Worm (Caenorhabditis elegans) whole organism, young adult: ENCODE data around the gene abhd-5.1.

Experiments
- B0035.1 ChIP-seq: sonication (generic microtip); optimal IDR thresholded peaks from 2 replicates; lab custom pipeline; 2016; ENCODE audit warnings: missing genetic modification characterization, mild to moderate bottlenecking, missing compliant biosample characterization, missing genotype, missing genetic modification reagents
- B0261.1 ChIP-seq: sonication (generic microtip); optimal IDR thresholded peaks from 2 replicates; lab custom pipeline; 2016; ENCODE audit warnings: mild to moderate bottlenecking, missing genetic modification characterization, moderate library complexity, missing compliant biosample characterization
- D2030.7 ChIP-seq: fragments of 200-800 bp; sonication (Bioruptor generic); IDR thresholded peaks from 2 replicates; pipeline ENCODE4 v1.3.6; 2022; ENCODE audit warnings: missing genetic modification reagents, missing genetic modification characterization, missing compliant biosample characterization
- F33H1.4 ChIP-seq: fragments of 200-800 bp; sonication (Bioruptor generic); IDR thresholded peaks from 2 replicates; pipeline ENCODE4 v1.3.6; 2022; ENCODE audit warnings: missing genetic modification reagents, missing genetic modification characterization, missing compliant biosample characterization
- F49E8.2 ChIP-seq: sonication (generic microtip); optimal IDR thresholded peaks from 3 replicates; lab custom pipeline; 2017; ENCODE audit warnings: missing genetic modification characterization, mild to moderate bottlenecking, missing compliant biosample characterization, antibody characterized with exemption, moderate library complexity; ENCODE audit not compliant: insufficient read depth
- F52B5.7 ChIP-seq: sonication (generic microtip); optimal IDR thresholded peaks from 2 replicates; lab custom pipeline; 2016; ENCODE audit warnings: mild to moderate bottlenecking, missing genetic modification characterization, missing compliant biosample characterization
- K11D2.4 ChIP-seq: fragments of 200-800 bp; sonication (Bioruptor generic); IDR thresholded peaks from 2 replicates; pipeline ENCODE4 v1.3.6; 2022; ENCODE audit warnings: missing genetic modification reagents, missing genetic modification characterization, missing compliant biosample characterization
- K12H6.12 ChIP-seq: fragments of 200-800 bp; sonication (Bioruptor generic); optimal IDR thresholded peaks from 2 replicates; lab custom pipeline; 2018; ENCODE audit warnings: mild to moderate bottlenecking, missing genetic modification characterization, missing compliant biosample characterization
- T26A5.8 ChIP-seq: sonication (generic microtip); optimal IDR thresholded peaks from 2 replicates; lab custom pipeline; 2016; ENCODE audit warnings: missing genetic modification characterization, missing compliant biosample characterization
- Y95B8A.8 ChIP-seq: fragments of 200-800 bp; sonication (Bioruptor generic); IDR thresholded peaks from 2 replicates; pipeline ENCODE4 v1.3.6; 2022; ENCODE audit warnings: missing genetic modification reagents, missing genetic modification characterization, missing compliant biosample characterization
- akir-1 ChIP-seq: fragments of 200-800 bp; sonication (Bioruptor generic); optimal IDR thresholded peaks from 2 replicates; lab custom pipeline; 2018; ENCODE audit warnings: mild to moderate bottlenecking, missing genetic modification characterization, moderate library complexity, missing compliant biosample characterization
- atf-7 ChIP-seq: sonication (generic microtip); optimal IDR thresholded peaks from 2 replicates; lab custom pipeline; 2017; ENCODE audit warnings: mild to moderate bottlenecking, missing genetic modification characterization, missing compliant biosample characterization
- attf-6 ChIP-seq: fragments of 200-800 bp; sonication (Bioruptor generic); IDR thresholded peaks from 2 replicates; pipeline ENCODE4 v1.3.6; 2022; ENCODE audit warnings: missing genetic modification reagents, missing genetic modification characterization, missing compliant biosample characterization
- cebp-1 ChIP-seq, 2 experiments: fragments of 200-800 bp in 1 of 2; sonication (Bioruptor generic) in 1 of 2; sonication (generic microtip) in 1 of 2; IDR thresholded peaks in 1 of 2; optimal IDR thresholded peaks in 1 of 2; 2 replicates each; pipeline versions ENCODE4 v1.3.6 to Lab custom; 2017 to 2022; ENCODE audit warnings: missing compliant biosample characterization in 2 of 2, missing genetic modification characterization in 2 of 2, mild to moderate bottlenecking in 1 of 2, missing genetic modification reagents in 1 of 2, moderate library complexity in 1 of 2
- ceh-27 ChIP-seq: fragments of 200-800 bp; sonication (Bioruptor generic); optimal IDR thresholded peaks from 2 replicates; lab custom pipeline; 2018; ENCODE audit warnings: mild to moderate bottlenecking, missing genetic modification characterization, moderate library complexity, missing compliant biosample characterization
- dpl-1 ChIP-seq: fragments of 150-350 bp; optimal IDR thresholded peaks from 2 replicates; lab custom pipeline; 2014; ENCODE audit warnings: missing biosample characterization, missing genetic modification reagents, missing genetic modification characterization
- egl-44 ChIP-seq: fragments of 200-800 bp; sonication (Bioruptor generic); IDR thresholded peaks from 2 replicates; pipeline ENCODE4 v1.3.6; 2022; ENCODE audit warnings: missing genetic modification reagents, missing genetic modification characterization, missing compliant biosample characterization
- ekl-4 ChIP-seq: fragments of 200-800 bp; sonication (Bioruptor generic); IDR thresholded peaks from 2 replicates; pipeline ENCODE4 v1.3.6; 2022; ENCODE audit warnings: missing genetic modification reagents, missing genetic modification characterization, missing compliant biosample characterization
- gei-17 ChIP-seq: fragments of 200-800 bp; sonication (Bioruptor generic); optimal IDR thresholded peaks from 2 replicates; lab custom pipeline; 2018; ENCODE audit warnings: mild to moderate bottlenecking, missing genetic modification characterization, missing compliant biosample characterization
- hlh-12 ChIP-seq: sonication (generic microtip); optimal IDR thresholded peaks from 2 replicates; lab custom pipeline; 2016; ENCODE audit warnings: missing genetic modification characterization, missing compliant biosample characterization
- hlh-26 ChIP-seq: fragments of 200-800 bp; sonication (Bioruptor generic); conservative IDR thresholded peaks from 2 replicates; pipeline ENCODE4 v1.3.6; 2022; ENCODE audit warnings: missing genetic modification reagents, missing genetic modification characterization, missing compliant biosample characterization
- hmg-20 ChIP-seq: fragments of 200-800 bp; sonication (Bioruptor generic); IDR thresholded peaks from 2 replicates; pipeline ENCODE4 v1.3.6; 2022; ENCODE audit warnings: missing genetic modification reagents, missing genetic modification characterization, missing compliant biosample characterization
- lin-35 ChIP-seq, 3 experiments: fragments of 150-350 bp in 2 of 3; sonication (generic microtip) in 1 of 3; optimal IDR thresholded peaks; 2 replicates each; lab custom pipeline; 2014 to 2018; ENCODE audit warnings: missing biosample characterization in 3 of 3, missing genetic modification characterization in 3 of 3, missing genetic modification reagents in 3 of 3
- lir-1 ChIP-seq: fragments of 200-800 bp; sonication (Bioruptor generic); conservative IDR thresholded peaks from 2 replicates; pipeline ENCODE4 v1.3.6; 2022; ENCODE audit warnings: missing genetic modification reagents, missing genetic modification characterization, missing compliant biosample characterization
- madf-6 ChIP-seq: fragments of 200-800 bp; sonication (Bioruptor generic); IDR thresholded peaks from 2 replicates; pipeline ENCODE4 v1.3.6; 2022; ENCODE audit warnings: missing genetic modification reagents, missing genetic modification characterization, missing compliant biosample characterization
- madf-8 ChIP-seq: fragments of 200-800 bp; sonication (Bioruptor generic); conservative IDR thresholded peaks from 2 replicates; pipeline ENCODE4 v1.3.6; 2022; ENCODE audit warnings: missing genetic modification reagents, missing genetic modification characterization, missing compliant biosample characterization
- mel-28 ChIP-seq: sonication (generic microtip); optimal IDR thresholded peaks from 2 replicates; lab custom pipeline; 2016; ENCODE audit warnings: borderline replicate concordance, mild to moderate bottlenecking, missing genetic modification characterization, missing compliant biosample characterization
- nfya-2 ChIP-seq: fragments of 200-800 bp; sonication (Bioruptor generic); IDR thresholded peaks from 2 replicates; pipeline ENCODE4 v1.3.6; 2022; ENCODE audit warnings: missing genetic modification reagents, missing genetic modification characterization, missing compliant biosample characterization
- nhr-80 ChIP-seq: sonication (generic microtip); optimal IDR thresholded peaks from 2 replicates; lab custom pipeline; 2016; ENCODE audit warnings: missing genetic modification characterization, missing compliant biosample characterization
- rpc-1 ChIP-seq, 2 experiments: fragments of 150-350 bp in 1 of 2; sonication (generic microtip) in 1 of 2; optimal IDR thresholded peaks; 2 replicates each; lab custom pipeline; 2014 to 2018; ENCODE audit warnings: missing biosample characterization in 1 of 2, missing genetic modification characterization in 1 of 2, missing genetic modification reagents in 1 of 2, missing genotype in 1 of 2
- sea-2 ChIP-seq: fragments of 200-800 bp; sonication (Bioruptor generic); IDR thresholded peaks from 2 replicates; pipeline ENCODE4 v1.3.6; 2022; ENCODE audit warnings: missing genetic modification characterization, missing compliant biosample characterization
- snpc-4 ChIP-seq, 5 experiments: fragments of 150-350 bp in 1 of 5; sonication (generic microtip) in 4 of 5; optimal IDR thresholded peaks; 2 replicates each; lab custom pipeline; 2014 to 2018; ENCODE audit warnings: missing genetic modification characterization in 5 of 5, missing biosample characterization in 3 of 5, antibody characterized with exemption in 2 of 5, mild to moderate bottlenecking in 2 of 5, missing compliant biosample characterization in 2 of 5, missing genotype in 2 of 5, moderate library complexity in 2 of 5, missing genetic modification reagents in 1 of 5
- sptf-2 ChIP-seq: fragments of 200-800 bp; sonication (Bioruptor generic); optimal IDR thresholded peaks from 2 replicates; lab custom pipeline; 2018; ENCODE audit warnings: mild to moderate bottlenecking, missing genetic modification characterization, missing compliant biosample characterization
- tbp1 ChIP-seq: fragments of 200-800 bp; sonication (Bioruptor generic); optimal IDR thresholded peaks from 2 replicates; lab custom pipeline; 2018; ENCODE audit warnings: mild to moderate bottlenecking, missing genetic modification characterization, missing compliant biosample characterization
- unc-62 ChIP-seq: fragments of 150-350 bp; optimal IDR thresholded peaks from 2 replicates; lab custom pipeline; 2014; ENCODE audit warnings: missing biosample characterization, missing genetic modification reagents, missing genetic modification characterization
- xnd-1 ChIP-seq: sonication (generic microtip); optimal IDR thresholded peaks from 2 replicates; lab custom pipeline; 2016; ENCODE audit warnings: missing genotype, missing genetic modification reagents, missing genetic modification characterization, missing compliant biosample characterization
- zfh-2 ChIP-seq: fragments of 200-800 bp; sonication (Bioruptor generic); conservative IDR thresholded peaks from 2 replicates; pipeline ENCODE4 v1.3.6; 2022; ENCODE audit warnings: missing genetic modification reagents, missing genetic modification characterization, missing compliant biosample characterization
- ztf-28 ChIP-seq: fragments of 200-800 bp; sonication (Bioruptor generic); IDR thresholded peaks from 2 replicates; pipeline ENCODE4 v1.3.6; 2022; ENCODE audit warnings: missing genetic modification reagents, missing genetic modification characterization, missing compliant biosample characterization

abhd-5.1 gene

ce11 chrV:4879251-4879650 lies 31.8 kb downstream of the abhd-5.1 start, which contains the start of gene T19H12.15 (continued):
- TF ChIP-seq F49E8.2 (tag; lab: Kevin White, UChicago) (no peak), D2030.7 (GFP tag; lab: Robert Waterston, UW) (no peak), akir-1 (no peak), ztf-28 (GFP tag; lab: Robert Waterston, UW) (no peak)

DNA sequence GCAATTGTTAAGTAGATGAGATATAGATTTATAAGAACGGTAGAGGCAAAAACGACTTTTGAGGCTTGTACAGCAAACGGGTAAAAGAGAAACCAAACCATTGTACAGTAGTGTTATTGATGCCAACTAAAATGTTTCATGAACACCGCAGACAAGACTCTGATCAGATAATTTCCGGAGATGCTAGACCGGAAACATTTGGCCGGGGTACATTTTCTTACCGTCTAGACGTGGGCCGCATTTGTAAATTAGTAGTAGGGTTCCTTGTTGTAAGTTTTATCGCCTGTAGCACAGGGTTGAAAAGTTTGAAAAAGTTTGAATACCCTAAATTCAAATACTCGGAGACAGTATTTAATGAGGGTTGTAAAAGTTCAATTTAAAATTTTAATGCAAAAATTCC lies 33.9 kb downstream of the abhd-5.1 start, which contains the start of gene str-32:
Gene str-32 (minus strand): TSS at position 101 of the 400 bp plus-strand sequence.
- no peak for TF ChIP-seq egl-44 (GFP tag; lab: Robert Waterston, UW)
- no peak for TF ChIP-seq Y95B8A.8 (GFP tag; lab: Robert Waterston, UW)
- no peak for TF ChIP-seq mel-28
- no peak for TF ChIP-seq B0035.1 (tag; lab: Kevin White, UChicago)
- TF ChIP-seq nfya-2, result no peak

- no peak for TF ChIP-seq madf-8 (GFP tag; lab: Robert Waterston, UW)
- no peak for TF ChIP-seq madf-6 (GFP tag; lab: Robert Waterston, UW)
- TF ChIP-seq sea-2 (GFP tag; lab: Robert Waterston, UW), result no peak
- no peak for TF ChIP-seq K12H6.12 (tag; lab: Kevin White, UChicago)
- no peak for TF ChIP-seq F52B5.7 (tag; lab: Kevin White, UChicago)
- TF ChIP-seq T26A5.8, result no peak
- TF ChIP-seq mel-28, result no peak
- TF ChIP-seq Y95B8A.8 (GFP tag; lab: Robert Waterston, UW), result no peak
- no peak for TF ChIP-seq K11D2.4
- no peak for TF ChIP-seq unc-62 (GFP tag; lab: Kevin White, UChicago)
- TF ChIP-seq hlh-12, result no peak
- TF ChIP-seq attf-6 (GFP tag; lab: Robert Waterston, UW), result no peak
- TF ChIP-seq tbp1 (GFP tag; lab: Kevin White, UChicago), result no peak
- TF ChIP-seq ekl-4 (GFP tag; lab: Robert Waterston, UW), result no peak
- no peak for TF ChIP-seq hlh-26 (GFP tag; lab: Robert Waterston, UW)
Observed at ce11 chrV:4884490-4884889, 37.0 kb downstream of the abhd-5.1 start, which contains the start of gene T19H12.12. Gene T19H12.12, plus strand, starts transcription at chrV:4884790.

- TF ChIP-seq atf-7 (tag; lab: Kevin White, UChicago) (no peak), sptf-2 (GFP tag; lab: Kevin White, UChicago) (no peak), rpc-1 (optimal IDR thresholded peaks at IDR 0.05; lab: Kevin White, UChicago) (no peak), rpc-1 (tag; optimal IDR thresholded peaks at IDR 0.05; lab: Kevin White, UChicago) (no peak), hmg-20 (GFP tag; lab: Robert Waterston, UW) (no peak), nhr-80 (tag; lab: Kevin White, UChicago) (no peak), gei-17 (no peak), F33H1.4 (GFP tag; lab: Robert Waterston, UW) (no peak), cebp-1 (GFP tag; IDR thresholded peaks at IDR 0.05; lab: Robert Waterston, UW) (no peak), cebp-1 (tag; optimal IDR thresholded peaks at IDR 0.05; lab: Kevin White, UChicago) (no peak), lin-35 (GFP tag; optimal IDR thresholded peaks at IDR 0.05; lab: Kevin White, UChicago) (no peak), zfh-2 (no peak), B0261.1 (tag; lab: Kevin White, UChicago) (no peak), lir-1 (GFP tag; lab: Robert Waterston, UW) (no peak), Y95B8A.8 (GFP tag; lab: Robert Waterston, UW) (no peak), dpl-1 (GFP tag; lab: Kevin White, UChicago) (no peak), snpc-4 (GFP tag; optimal IDR thresholded peaks at IDR 0.05; lab: Kevin White, UChicago) (no peak), snpc-4 (tag; optimal IDR thresholded peaks at IDR 0.05; lab: Kevin White, UChicago) (no peak), ceh-27 (GFP tag; lab: Kevin White, UChicago) (no peak), xnd-1 (tag; lab: Kevin White, UChicago) (no peak), sea-2 (GFP tag; lab: Robert Waterston, UW) (no peak)
Observed at ce11 chrV:4885372-4885771, 37.9 kb downstream of the abhd-5.1 start, which contains the start of gene T19H12.3. Gene T19H12.3, plus strand, starts transcription at chrV:4885672.
